Fruit fly (Drosophila melanogaster) S2 (cell line): Measurements from ENCODE around the gene GXIVsPLA2.

Experiments
- CG8478 ChIP-seq: fragments of >200 bp; optimal IDR thresholded peaks from 2 replicates; lab custom pipeline; 2018
- CTCF ChIP-seq, 2 experiments: fragments of >200 bp; optimal IDR thresholded peaks; 2 replicates each; lab custom pipeline; 2018

DNA sequence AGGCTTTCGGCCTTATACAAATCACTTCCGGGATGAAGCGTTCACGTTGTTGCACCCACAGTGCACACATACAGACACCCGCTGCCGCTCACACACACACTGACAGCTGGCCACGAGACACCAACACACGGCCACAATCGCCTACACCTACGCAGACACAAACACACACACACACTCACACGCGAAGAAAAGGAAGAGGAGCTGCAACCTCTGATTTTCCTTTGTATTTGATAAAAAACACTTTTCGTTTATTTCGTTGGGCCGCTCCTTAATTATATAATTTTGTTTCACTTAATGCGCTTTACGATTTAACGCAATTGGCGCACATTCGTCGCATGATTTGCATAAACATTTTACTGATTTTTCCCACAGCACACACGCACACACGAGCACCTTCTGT lies 30.6 kb upstream of the GXIVsPLA2 start:
- TF ChIP-seq CG8478 (lab: Kevin White, UChicago) (no peak), CTCF (optimal IDR thresholded peaks at IDR 0.05; lab: Kevin White, UChicago) (no peak)
